Fruit fly (Drosophila melanogaster): Measurements from ENCODE around the gene CG32687.

The CG32687 gene

DNA sequence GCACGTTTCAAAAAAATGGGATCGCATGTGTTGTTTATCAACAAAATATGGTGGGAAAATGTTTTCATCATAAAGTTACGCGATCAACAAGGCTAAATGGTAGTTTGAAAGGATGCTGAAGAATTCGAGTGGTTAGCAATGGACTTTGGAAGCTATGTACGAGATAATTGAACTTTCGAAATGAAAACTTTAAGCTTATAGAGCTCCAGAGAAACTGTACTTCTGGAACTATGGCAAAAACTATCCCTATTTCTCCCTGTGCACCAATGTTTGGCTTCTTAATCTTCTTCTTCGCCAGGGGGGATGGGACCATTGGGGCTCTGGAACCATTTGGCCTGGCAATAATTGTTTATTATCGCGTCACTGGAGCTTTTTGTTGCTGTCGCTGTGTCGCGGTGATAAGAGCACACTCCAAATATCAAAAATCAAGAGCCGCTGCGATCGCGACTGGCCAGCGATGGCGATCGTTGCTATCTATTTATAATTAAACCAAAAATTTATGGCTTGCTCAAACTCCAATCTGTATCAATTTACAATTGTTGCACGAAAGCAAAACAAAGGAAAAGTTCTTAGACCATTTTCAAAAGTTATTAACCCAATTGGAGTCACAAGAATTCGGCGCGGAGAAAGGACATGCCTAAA lies 1.1 kb upstream of the CG32687 start (continued):
- TF ChIP-seq CG13775 (GFP tag; optimal IDR thresholded peaks at IDR 0.05), result peak; percentile 33
- TF ChIP-seq Doc2 (GFP tag; IDR thresholded peaks at IDR 0.05), result no peak
- no peak for TF ChIP-seq CG1603 (tag; optimal IDR thresholded peaks at IDR 0.05)
- TF ChIP-seq Dek (tag; optimal IDR thresholded peaks at IDR 0.05), result peak; percentile 28
- TF ChIP-seq gem (tag; optimal IDR thresholded peaks at IDR 0.05), result peak; percentile 61
- TF ChIP-seq CG7786 (GFP tag; optimal IDR thresholded peaks at IDR 0.05), result peak; percentile 59
- peak; percentile 3 for TF ChIP-seq dm (GFP tag; optimal IDR thresholded peaks at IDR 0.05)
- TF ChIP-seq CG18599 (GFP tag; optimal IDR thresholded peaks at IDR 0.05), result peak; percentile 84
- TF ChIP-seq D19B (GFP tag; optimal IDR thresholded peaks at IDR 0.05), result peak; percentile 41
- TF ChIP-seq CG12391 (tag; optimal IDR thresholded peaks at IDR 0.05), result peak; percentile 20
- peak; percentile 84 for TF ChIP-seq CG2120 (GFP tag; optimal IDR thresholded peaks at IDR 0.05)
- no peak for TF ChIP-seq pita (GFP tag; optimal IDR thresholded peaks at IDR 0.05)
- peak; percentile 20 for TF ChIP-seq nau (GFP tag; optimal IDR thresholded peaks at IDR 0.05)
- peak; percentile 50; the same call in 1 of the 2 replicates for TF ChIP-seq lmd (GFP tag; IDR thresholded peaks at IDR 0.05)
- TF ChIP-seq BEAF-32 (GFP tag; optimal IDR thresholded peaks at IDR 0.05), result no peak
- no peak for TF ChIP-seq sqz (GFP tag; optimal IDR thresholded peaks at IDR 0.05)
- TF ChIP-seq Tbp (GFP tag; optimal IDR thresholded peaks at IDR 0.05), result no peak
- 0 out of 2 replicates have a peak, but pooled peaks have one; percentile 63 for TF ChIP-seq Atf6 (GFP tag; IDR thresholded peaks at IDR 0.05)
- TF ChIP-seq CG15011 (GFP tag; optimal IDR thresholded peaks at IDR 0.05), result peak; percentile 12
- peak; percentile 33 for TF ChIP-seq HLH54F (GFP tag; optimal IDR thresholded peaks at IDR 0.05)
- no peak for TF ChIP-seq CG3726 (GFP tag; IDR thresholded peaks at IDR 0.05)

DNA sequence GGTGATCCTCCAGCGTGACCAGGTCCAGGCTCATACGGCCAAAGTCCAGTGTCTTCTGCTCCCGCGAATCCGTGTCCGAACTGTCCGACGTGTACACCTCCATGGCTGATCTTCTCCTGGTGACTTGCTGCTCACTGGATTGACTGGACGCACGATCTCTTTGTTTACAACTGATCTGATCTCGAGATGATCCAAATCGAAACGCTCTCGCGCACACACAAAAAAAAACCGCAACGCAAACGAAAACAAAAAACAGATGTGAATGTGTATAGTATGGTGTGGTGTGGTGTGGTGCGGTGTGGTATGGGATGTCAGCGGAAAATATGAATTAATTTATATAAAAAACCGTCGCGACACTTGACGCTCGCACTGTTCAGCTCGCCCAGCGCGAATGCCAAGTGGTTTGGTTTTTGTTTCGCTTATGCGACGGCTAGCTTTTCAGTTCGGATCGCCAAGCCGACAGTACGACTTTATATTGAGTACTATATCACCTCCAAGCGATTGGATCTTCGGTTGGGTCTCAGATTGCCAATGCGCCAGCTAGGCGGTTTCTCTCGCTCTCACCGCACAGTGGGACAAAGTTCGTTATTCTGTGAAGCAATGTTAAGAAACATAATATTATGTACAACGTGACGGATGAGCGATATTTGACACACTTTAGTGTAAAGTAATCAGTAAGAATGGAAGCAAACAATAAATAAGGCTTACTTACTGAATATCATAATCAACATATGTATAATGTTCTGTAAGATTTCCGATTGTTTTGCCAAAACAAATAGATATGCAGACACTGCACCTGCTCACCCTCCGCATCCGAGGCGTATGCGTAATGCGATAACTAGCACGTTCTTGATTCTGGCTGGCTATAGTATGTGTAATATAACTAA lies 618 bp downstream of the CG32687 start:
- TF ChIP-seq CG7928 (GFP tag; optimal IDR thresholded peaks at IDR 0.05) (peak; percentile 18), vvl (GFP tag; IDR thresholded peaks at IDR 0.05) (peak; percentile 51), CG10274 (GFP tag; optimal IDR thresholded peaks at IDR 0.05) (peak; percentile 49), fu2 (GFP tag; optimal IDR thresholded peaks at IDR 0.05) (no peak), CG2199 (GFP tag; IDR thresholded peaks at IDR 0.05) (no peak), ac (GFP tag; optimal IDR thresholded peaks at IDR 0.05) (no peak), Jarid2 (GFP tag; optimal IDR thresholded peaks at IDR 0.05) (no peak), CG2712 (tag; optimal IDR thresholded peaks at IDR 0.05) (peak; percentile 42), Sox100B (GFP tag; optimal IDR thresholded peaks at IDR 0.05) (peak; percentile 62), hkb (optimal IDR thresholded peaks at IDR 0.05) (no peak), hkb (GFP tag; IDR thresholded peaks at IDR 0.05) (peak; percentile 47; the same call in 1 of the 2 replicates), CG12299 (tag; optimal IDR thresholded peaks at IDR 0.05) (peak; percentile 36), sens-2 (GFP tag; IDR thresholded peaks at IDR 0.05) (no peak), cwo (GFP tag; optimal IDR thresholded peaks at IDR 0.05) (peak; percentile 86), CG30431 (GFP tag; optimal IDR thresholded peaks at IDR 0.05) (no peak), lov (optimal IDR thresholded peaks at IDR 0.05) (no peak), lov (GFP tag; IDR thresholded peaks at IDR 0.05) (no peak), CG4854 (GFP tag; optimal IDR thresholded peaks at IDR 0.05) (peak; percentile 11), fd3F (GFP tag; optimal IDR thresholded peaks at IDR 0.05) (peak; percentile 62), H15 (GFP tag; IDR thresholded peaks at IDR 0.05) (0 out of 3 replicates have a peak, but pooled peaks have one; percentile 44), dpn (GFP tag; optimal IDR thresholded peaks at IDR 0.05) (peak; percentile 51 to 59), hbn (GFP tag; IDR thresholded peaks at IDR 0.05; ENCODE audit: partially characterized antibody) (no peak), HLHmδ (GFP tag; optimal IDR thresholded peaks at IDR 0.05) (no peak), Deaf1 (tag; optimal IDR thresholded peaks at IDR 0.05) (peak; percentile 76), CG4707 (GFP tag; optimal IDR thresholded peaks at IDR 0.05) (no peak), CG7357 (GFP tag; IDR thresholded peaks at IDR 0.05) (0 out of 3 replicates have a peak, but pooled peaks have one; percentile 7), CG10543 (GFP tag; optimal IDR thresholded peaks at IDR 0.05) (peak; percentile 71)
